Fruit fly (Drosophila melanogaster) whole organism, embryonic: ENCODE data around the gene timeout.
A peak's percentile ranks its signal among the peaks of the same experiment; 100 is the strongest.

Source experiments
- Ada2b ChIP-seq: fragments of 200-800 bp; sonication (Bioruptor generic); IDR thresholded peaks from 2 replicates; pipeline ENCODE4 v1.3.6; 2022; ENCODE audit warnings: missing biosample characterization, missing genetic modification characterization
- Atf-2 ChIP-seq: fragments of 200-800 bp; sonication (Bioruptor generic); optimal IDR thresholded peaks from 2 replicates; lab custom pipeline; 2016; ENCODE audit warnings: missing biosample characterization, missing genetic modification characterization
- Atf3 ChIP-seq: fragments of 200-800 bp; sonication (Bioruptor generic); optimal IDR thresholded peaks from 3 replicates; lab custom pipeline; 2016; ENCODE audit warnings: missing biosample characterization, missing genetic modification characterization
- CG10147 ChIP-seq: fragments of 200-800 bp; sonication (Bioruptor generic); optimal IDR thresholded peaks from 2 replicates; lab custom pipeline; 2019; ENCODE audit warnings: missing biosample characterization, mild to moderate bottlenecking, missing genetic modification characterization, moderate library complexity
- CG10209 ChIP-seq: fragments of 200-800 bp; sonication (Bioruptor generic); optimal IDR thresholded peaks from 3 replicates; lab custom pipeline; 2017; ENCODE audit warnings: missing biosample characterization, mild to moderate bottlenecking, missing genetic modification characterization, missing genetic modification reagents
- CG10267 ChIP-seq: fragments of 200-800 bp; sonication (Bioruptor generic); optimal IDR thresholded peaks from 2 replicates; lab custom pipeline; 2018; ENCODE audit warnings: missing biosample characterization, mild to moderate bottlenecking, missing genetic modification characterization, moderate library complexity
- CG10366 ChIP-seq: fragments of 200-800 bp; sonication (Bioruptor generic); IDR thresholded peaks from 2 replicates; pipeline ENCODE4 v1.3.6; 2022; ENCODE audit warnings: missing biosample characterization, missing genetic modification characterization
- CG10462 ChIP-seq: fragments of 200-800 bp; sonication (Bioruptor generic); optimal IDR thresholded peaks from 2 replicates; lab custom pipeline; 2016; ENCODE audit warnings: missing biosample characterization, missing genetic modification characterization
- CG11247 ChIP-seq: fragments of 200-800 bp; sonication (Bioruptor generic); IDR thresholded peaks from 2 replicates; pipeline ENCODE4 v1.3.6; 2022; ENCODE audit warnings: missing biosample characterization, missing genetic modification characterization
- CG13624 ChIP-seq: fragments of 200-800 bp; sonication (Bioruptor generic); optimal IDR thresholded peaks from 2 replicates; lab custom pipeline; 2016; ENCODE audit warnings: missing biosample characterization, missing genetic modification characterization
- CG17385 ChIP-seq: fragments of 200-800 bp; sonication (Bioruptor generic); optimal IDR thresholded peaks from 3 replicates; lab custom pipeline; 2018; ENCODE audit warnings: missing biosample characterization, mild to moderate bottlenecking, missing genetic modification characterization
- CG18011 ChIP-seq: fragments of 200-800 bp; sonication (Bioruptor generic); optimal IDR thresholded peaks from 2 replicates; lab custom pipeline; 2017; ENCODE audit warnings: missing biosample characterization, missing genetic modification characterization, mild to moderate bottlenecking, moderate library complexity, missing genotype
- CG2889 ChIP-seq: fragments of 200-800 bp; sonication (Bioruptor generic); IDR thresholded peaks from 3 replicates; pipeline ENCODE4 v1.3.6; 2022; ENCODE audit warnings: missing biosample characterization, missing genetic modification characterization
- CG30431 ChIP-seq: fragments of 200-800 bp; sonication (Bioruptor generic); optimal IDR thresholded peaks from 2 replicates; lab custom pipeline; 2017; ENCODE audit warnings: missing biosample characterization, missing genetic modification characterization
- CG31441 ChIP-seq: fragments of 200-800 bp; sonication (Bioruptor generic); IDR thresholded peaks from 2 replicates; pipeline ENCODE4 v1.3.6; 2022; ENCODE audit warnings: missing biosample characterization, missing genetic modification characterization
- CG32767 ChIP-seq: fragments of 200-800 bp; sonication (Bioruptor generic); IDR thresholded peaks from 2 replicates; pipeline ENCODE4 v1.3.6; 2022; ENCODE audit warnings: missing biosample characterization, missing genetic modification characterization
- CG3995 ChIP-seq: fragments of 200-800 bp; sonication (Bioruptor generic); optimal IDR thresholded peaks from 3 replicates; lab custom pipeline; 2016; ENCODE audit warnings: missing biosample characterization, missing genetic modification characterization
- CG4282 ChIP-seq: fragments of 200-800 bp; sonication (Bioruptor generic); optimal IDR thresholded peaks from 2 replicates; lab custom pipeline; 2016; ENCODE audit warnings: missing biosample characterization, missing genetic modification characterization
- CG4404 ChIP-seq: fragments of 200-800 bp; sonication (Bioruptor generic); IDR thresholded peaks from 2 replicates; pipeline ENCODE4 v1.3.6; 2022; ENCODE audit warnings: missing biosample characterization, missing genetic modification characterization
- CG6689 ChIP-seq: fragments of 200-800 bp; sonication (Bioruptor generic); IDR thresholded peaks from 2 replicates; pipeline ENCODE4 v1.3.6; 2022; ENCODE audit warnings: missing biosample characterization, missing genetic modification characterization
- CG7357 ChIP-seq: fragments of 200-800 bp; sonication (Bioruptor generic); IDR thresholded peaks from 3 replicates; pipeline ENCODE4 v1.3.6; 2022; ENCODE audit warnings: missing biosample characterization, missing genetic modification characterization
- CG8290 ChIP-seq, 3 experiments: fragments of 200-800 bp; sonication (Bioruptor generic); optimal IDR thresholded peaks; 2 replicates each; lab custom pipeline; 2016 to 2019; ENCODE audit warnings: missing biosample characterization in 3 of 3, missing genetic modification characterization in 3 of 3, mild to moderate bottlenecking in 2 of 3, moderate library complexity in 1 of 3
- CG8388 ChIP-seq: fragments of 200-800 bp; sonication (Bioruptor generic); optimal IDR thresholded peaks from 2 replicates; lab custom pipeline; 2019; ENCODE audit warnings: missing biosample characterization, mild to moderate bottlenecking, missing genetic modification characterization, moderate library complexity
- CG8765 ChIP-seq: fragments of 200-800 bp; sonication (Bioruptor generic); IDR thresholded peaks from 2 replicates; pipeline ENCODE4 v1.3.6; 2022; ENCODE audit warnings: missing biosample characterization, missing genetic modification characterization
- CG9932 ChIP-seq: fragments of 200-800 bp; sonication (Bioruptor generic); IDR thresholded peaks from 2 replicates; pipeline ENCODE4 v1.3.6; 2022; ENCODE audit warnings: missing biosample characterization, missing genetic modification characterization
- Chrac-16 ChIP-seq: fragments of 200-800 bp; sonication (Bioruptor generic); optimal IDR thresholded peaks from 3 replicates; lab custom pipeline; 2016; ENCODE audit warnings: missing biosample characterization, missing genetic modification characterization
- CrebB ChIP-seq: fragments of 200-800 bp; sonication (Bioruptor generic); optimal IDR thresholded peaks from 3 replicates; lab custom pipeline; 2018; ENCODE audit warnings: missing biosample characterization, mild to moderate bottlenecking, missing genetic modification characterization
- Deaf1 ChIP-seq: fragments of 200-800 bp; optimal IDR thresholded peaks from 3 replicates; lab custom pipeline; 2019; ENCODE audit warnings: missing biosample characterization, mild to moderate bottlenecking, missing genetic modification characterization, moderate library complexity
- Doc2 ChIP-seq: fragments of 200-800 bp; sonication (Bioruptor generic); IDR thresholded peaks from 2 replicates; pipeline ENCODE4 v1.3.6; 2022; ENCODE audit warnings: missing biosample characterization, missing genetic modification characterization
- Drgx ChIP-seq: fragments of 200-800 bp; sonication (Bioruptor generic); IDR thresholded peaks from 2 replicates; pipeline ENCODE4 v1.3.6; 2022; ENCODE audit warnings: missing biosample characterization, missing genetic modification characterization
- Fer1 ChIP-seq: fragments of 200-800 bp; sonication (Bioruptor generic); optimal IDR thresholded peaks from 2 replicates; lab custom pipeline; 2017; ENCODE audit warnings: missing biosample characterization, mild to moderate bottlenecking, missing genetic modification characterization
- Hr51 ChIP-seq, 2 experiments: fragments of 200-800 bp; sonication (Bioruptor generic); optimal IDR thresholded peaks; 2 replicates in 1 of 2; 3 replicates in 1 of 2; lab custom pipeline; 2016 to 2018; ENCODE audit warnings: missing biosample characterization in 2 of 2, missing genetic modification characterization in 2 of 2, mild to moderate bottlenecking in 1 of 2, moderate library complexity in 1 of 2
- Hsf ChIP-seq: fragments of 200-800 bp; sonication (Bioruptor generic); optimal IDR thresholded peaks from 3 replicates; lab custom pipeline; 2016; ENCODE audit warnings: missing biosample characterization, missing genetic modification characterization
- MTF-1 ChIP-seq: fragments of 200-800 bp; sonication (Bioruptor generic); optimal IDR thresholded peaks from 2 replicates; lab custom pipeline; 2018; ENCODE audit warnings: missing biosample characterization, mild to moderate bottlenecking, missing genetic modification characterization, borderline replicate concordance
- Mad ChIP-seq: fragments of 200-800 bp; sonication (Bioruptor generic); optimal IDR thresholded peaks from 2 replicates; lab custom pipeline; 2016; ENCODE audit warnings: missing biosample characterization, missing genetic modification characterization
- NC2β ChIP-seq: fragments of 200-800 bp; sonication (Bioruptor generic); optimal IDR thresholded peaks from 2 replicates; lab custom pipeline; 2016; ENCODE audit warnings: missing biosample characterization, missing genetic modification characterization
- Oaz ChIP-seq: fragments of 200-800 bp; sonication (Bioruptor generic); IDR thresholded peaks from 2 replicates; pipeline ENCODE4 v1.3.6; 2022; ENCODE audit warnings: missing biosample characterization, missing genetic modification characterization
- Scr ChIP-seq: fragments of 200-800 bp; sonication (Bioruptor generic); IDR thresholded peaks from 2 replicates; pipeline ENCODE4 v1.3.6; 2022; ENCODE audit warnings: missing biosample characterization, missing genetic modification characterization; ENCODE audit not compliant: partially characterized antibody
- Ssrp ChIP-seq: fragments of 200-800 bp; sonication (Bioruptor generic); optimal IDR thresholded peaks from 2 replicates; lab custom pipeline; 2018; ENCODE audit warnings: missing biosample characterization, mild to moderate bottlenecking, missing genetic modification characterization, moderate library complexity
- Taf1 ChIP-seq: fragments of 200-800 bp; sonication (Bioruptor generic); IDR thresholded peaks from 2 replicates; pipeline ENCODE4 v1.3.6; 2022; ENCODE audit warnings: missing biosample characterization, missing genetic modification characterization
- bowl ChIP-seq: fragments of 200-800 bp; sonication (Bioruptor generic); IDR thresholded peaks from 2 replicates; pipeline ENCODE4 v1.3.6; 2022; ENCODE audit warnings: missing biosample characterization, missing genetic modification characterization
- crol ChIP-seq: fragments of 200-800 bp; sonication (Bioruptor generic); IDR thresholded peaks from 2 replicates; pipeline ENCODE4 v1.3.6; 2022; ENCODE audit warnings: missing biosample characterization, missing genetic modification characterization
- gce ChIP-seq: fragments of 200-800 bp; sonication (Bioruptor generic); IDR thresholded peaks from 3 replicates; pipeline ENCODE4 v1.3.6; 2022; ENCODE audit warnings: missing biosample characterization, missing genetic modification characterization
- inv ChIP-seq: fragments of 200-800 bp; sonication (Bioruptor generic); IDR thresholded peaks from 2 replicates; pipeline ENCODE4 v1.3.6; 2022; ENCODE audit warnings: missing biosample characterization, missing genetic modification characterization; ENCODE audit not compliant: partially characterized antibody
- ken ChIP-seq: fragments of 200-800 bp; sonication (Bioruptor generic); IDR thresholded peaks from 3 replicates; pipeline ENCODE4 v1.3.6; 2022; ENCODE audit warnings: missing biosample characterization, missing genetic modification characterization
- lab ChIP-seq: fragments of 200-800 bp; sonication (Bioruptor generic); optimal IDR thresholded peaks from 3 replicates; lab custom pipeline; 2017; ENCODE audit warnings: missing biosample characterization, missing genetic modification characterization, mild to moderate bottlenecking, moderate library complexity, missing genetic modification reagents
- maf-S ChIP-seq: fragments of 200-800 bp; sonication (Bioruptor generic); optimal IDR thresholded peaks from 2 replicates; lab custom pipeline; 2016; ENCODE audit warnings: missing biosample characterization, missing genetic modification characterization
- seq ChIP-seq: fragments of 200-800 bp; sonication (Bioruptor generic); IDR thresholded peaks from 2 replicates; pipeline ENCODE4 v1.3.6; 2022; ENCODE audit warnings: missing biosample characterization, missing genetic modification characterization
- sima ChIP-seq: fragments of 200-800 bp; sonication (Bioruptor generic); optimal IDR thresholded peaks from 2 replicates; lab custom pipeline; 2016; ENCODE audit warnings: missing biosample characterization, missing genetic modification characterization
- so ChIP-seq: fragments of 200-800 bp; sonication (Bioruptor generic); IDR thresholded peaks from 3 replicates; pipeline ENCODE4 v1.3.6; 2022; ENCODE audit warnings: missing biosample characterization, missing genetic modification characterization
- sug ChIP-seq: fragments of 200-800 bp; optimal IDR thresholded peaks from 2 replicates; lab custom pipeline; 2019; ENCODE audit warnings: missing biosample characterization, mild to moderate bottlenecking, missing genetic modification characterization, moderate library complexity
- tin ChIP-seq: fragments of 200-800 bp; sonication (Bioruptor generic); optimal IDR thresholded peaks from 3 replicates; lab custom pipeline; 2016; ENCODE audit warnings: missing biosample characterization, missing genetic modification characterization
- unpg ChIP-seq: fragments of 200-800 bp; sonication (Bioruptor generic); optimal IDR thresholded peaks from 3 replicates; lab custom pipeline; 2018; ENCODE audit warnings: missing biosample characterization, mild to moderate bottlenecking, missing genetic modification characterization, moderate library complexity

Gene timeout

DNA sequence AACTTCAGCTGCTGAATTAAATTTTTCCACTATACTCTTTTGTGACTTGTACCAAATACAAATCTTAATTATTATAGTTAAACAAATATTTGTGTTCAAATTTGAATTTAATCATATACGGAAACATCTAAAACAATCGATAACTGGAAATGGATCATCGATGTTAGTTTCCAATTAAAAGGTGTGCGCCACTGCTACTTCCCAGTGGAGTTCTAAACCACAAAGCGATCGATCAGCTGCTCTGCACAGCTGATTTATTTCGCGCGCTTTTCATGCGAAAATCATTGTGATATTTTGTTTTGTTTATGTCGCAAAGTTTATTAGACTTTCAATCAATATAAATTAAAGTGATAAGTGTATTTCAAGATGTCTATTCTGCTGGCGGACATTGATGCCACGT lies at the start of gene timeout:
timeout (plus strand) TSS at position 257 of the 400 bp plus-strand sequence.
- peak; percentile 27 for TF ChIP-seq CG3995
- no peak for TF ChIP-seq CG10366 (GFP tag; lab: Robert Waterston, UW)
- no peak for TF ChIP-seq seq (GFP tag; lab: Robert Waterston, UW)
- peak; percentile 53 for TF ChIP-seq inv (GFP tag; lab: Robert Waterston, UW)
- no peak for TF ChIP-seq Atf-2 (GFP tag; lab: Kevin White, UChicago)
- no peak for TF ChIP-seq NC2β
- no peak for TF ChIP-seq crol (GFP tag; lab: Robert Waterston, UW)
- TF ChIP-seq CrebB (tag; lab: Kevin White, UChicago): no peak
- TF ChIP-seq unpg (GFP tag; lab: Kevin White, UChicago): no peak
- TF ChIP-seq sug (tag; lab: Kevin White, UChicago): no peak
- TF ChIP-seq CG2889: no peak
- no peak for TF ChIP-seq CG18011 (GFP tag; lab: Kevin White, UChicago)
- no peak for TF ChIP-seq CG17385 (GFP tag; lab: Kevin White, UChicago)
- TF ChIP-seq CG10147: no peak
- TF ChIP-seq Scr (GFP tag; lab: Robert Waterston, UW): peak; percentile 70
- TF ChIP-seq Taf1 (GFP tag; lab: Robert Waterston, UW): no peak
- TF ChIP-seq CG13624 (GFP tag; lab: Kevin White, UChicago): no peak
- TF ChIP-seq Drgx (GFP tag; lab: Robert Waterston, UW): no peak
- no peak for TF ChIP-seq CG11247
- no peak for TF ChIP-seq bowl (GFP tag; lab: Robert Waterston, UW)
- TF ChIP-seq Deaf1 (tag; lab: Kevin White, UChicago): no peak
- no peak for TF ChIP-seq CG4282 (GFP tag; lab: Kevin White, UChicago)
- TF ChIP-seq CG30431 (GFP tag; lab: Kevin White, UChicago): no peak
- no peak for TF ChIP-seq CG10267 (tag; lab: Kevin White, UChicago)
- TF ChIP-seq so (GFP tag; lab: Robert Waterston, UW): no peak
- TF ChIP-seq CG10209: no peak
- TF ChIP-seq MTF-1 (GFP tag; lab: Kevin White, UChicago): no peak
- TF ChIP-seq Hr51 (GFP tag; optimal IDR thresholded peaks at IDR 0.05; lab: Kevin White, UChicago): no peak
- no peak for TF ChIP-seq Mad (GFP tag; lab: Kevin White, UChicago)
- TF ChIP-seq CG4404 (GFP tag; lab: Robert Waterston, UW): no peak
- no peak for TF ChIP-seq CG32767
- TF ChIP-seq Oaz (GFP tag; lab: Robert Waterston, UW): no peak
- TF ChIP-seq sima: no peak
- TF ChIP-seq ken (GFP tag; lab: Robert Waterston, UW): no peak
- no peak for TF ChIP-seq maf-S (GFP tag; lab: Kevin White, UChicago)
- TF ChIP-seq tin (GFP tag; lab: Kevin White, UChicago): no peak
- no peak for TF ChIP-seq CG8290 (GFP tag; optimal IDR thresholded peaks at IDR 0.05; lab: Kevin White, UChicago)
- TF ChIP-seq CG8290 (tag; optimal IDR thresholded peaks at IDR 0.05; lab: Kevin White, UChicago): peak in 1 of 2 experiments; percentile 21
- no peak for TF ChIP-seq CG7357
- TF ChIP-seq Hsf (GFP tag; lab: Kevin White, UChicago): no peak
- no peak for TF ChIP-seq Fer1
- no peak for TF ChIP-seq CG8388 (GFP tag; lab: Kevin White, UChicago)
- TF ChIP-seq Doc2: no peak
- TF ChIP-seq CG31441: no peak
- no peak for TF ChIP-seq CG10462 (GFP tag; lab: Kevin White, UChicago)
- TF ChIP-seq lab: no peak
- no peak for TF ChIP-seq CG9932 (GFP tag; lab: Robert Waterston, UW)
- no peak for TF ChIP-seq gce (GFP tag; lab: Robert Waterston, UW)
- no peak for TF ChIP-seq Ada2b (GFP tag; lab: Robert Waterston, UW)
- no peak for TF ChIP-seq CG6689 (GFP tag; lab: Robert Waterston, UW)
- TF ChIP-seq Chrac-16: no peak
- no peak for TF ChIP-seq Atf3
- TF ChIP-seq Ssrp (tag; lab: Kevin White, UChicago): no peak
- no peak for TF ChIP-seq CG8765
